Worm (Caenorhabditis elegans): ENCODE results near the gene srh-290.

ce11 chrV:17746959-17747358, 43.3 kb upstream of the srh-290 start, which contains the start of gene twk-36:
- TF ChIP-seq dao-5 (tag; optimal IDR thresholded peaks at IDR 0.05): no peak
- no peak for TF ChIP-seq him-1 (tag; optimal IDR thresholded peaks at IDR 0.05)
- no peak for TF ChIP-seq W03F9.2 (tag; optimal IDR thresholded peaks at IDR 0.05)
